Fruit fly (Drosophila melanogaster) whole organism, embryonic: ENCODE measurements around the gene Rpp14a.

Experiments
- Atf6 ChIP-seq: fragments of 200-800 bp; sonication (Bioruptor generic); IDR thresholded peaks from 2 replicates; pipeline ENCODE4 v1.3.6; 2022; ENCODE audit warnings: missing biosample characterization, missing genetic modification characterization
- CG11560 ChIP-seq: fragments of 200-800 bp; sonication (Bioruptor generic); IDR thresholded peaks from 3 replicates; pipeline ENCODE4 v1.3.6; 2022; ENCODE audit warnings: missing biosample characterization, missing genetic modification characterization
- CG12391 ChIP-seq: fragments of 200-800 bp; sonication (Bioruptor generic); optimal IDR thresholded peaks from 3 replicates; lab custom pipeline; 2018; ENCODE audit warnings: missing biosample characterization, mild to moderate bottlenecking, missing genetic modification characterization, moderate library complexity
- CG13424 ChIP-seq: fragments of 200-800 bp; sonication (Bioruptor generic); optimal IDR thresholded peaks from 2 replicates; lab custom pipeline; 2019; ENCODE audit warnings: missing biosample characterization, mild to moderate bottlenecking, missing genetic modification characterization, moderate library complexity
- CG13624 ChIP-seq: fragments of 200-800 bp; sonication (Bioruptor generic); optimal IDR thresholded peaks from 2 replicates; lab custom pipeline; 2016; ENCODE audit warnings: missing biosample characterization, missing genetic modification characterization
- CG17385 ChIP-seq: fragments of 200-800 bp; sonication (Bioruptor generic); optimal IDR thresholded peaks from 3 replicates; lab custom pipeline; 2018; ENCODE audit warnings: missing biosample characterization, mild to moderate bottlenecking, missing genetic modification characterization
- CG17829 ChIP-seq: fragments of 200-800 bp; optimal IDR thresholded peaks from 2 replicates; lab custom pipeline; 2019; ENCODE audit warnings: missing biosample characterization, mild to moderate bottlenecking, missing genetic modification characterization, moderate library complexity
- CG18262 ChIP-seq: fragments of 200-800 bp; optimal IDR thresholded peaks from 3 replicates; lab custom pipeline; 2019; ENCODE audit warnings: missing biosample characterization, mild to moderate bottlenecking, missing genetic modification characterization, moderate library complexity
- CG32532 ChIP-seq: fragments of 200-800 bp; sonication (Bioruptor generic); IDR thresholded peaks from 2 replicates; pipeline ENCODE4 v1.3.6; 2022; ENCODE audit warnings: missing biosample characterization, missing genetic modification characterization
- CG3407 ChIP-seq: fragments of 200-800 bp; sonication (Bioruptor generic); optimal IDR thresholded peaks from 2 replicates; lab custom pipeline; 2018; ENCODE audit warnings: missing biosample characterization, mild to moderate bottlenecking, missing genetic modification characterization
- CG6689 ChIP-seq: fragments of 200-800 bp; sonication (Bioruptor generic); IDR thresholded peaks from 2 replicates; pipeline ENCODE4 v1.3.6; 2022; ENCODE audit warnings: missing biosample characterization, missing genetic modification characterization
- CG7928 ChIP-seq: fragments of 200-800 bp; sonication (Bioruptor generic); optimal IDR thresholded peaks from 2 replicates; lab custom pipeline; 2017; ENCODE audit warnings: missing biosample characterization, mild to moderate bottlenecking, missing genetic modification characterization
- CG9817 ChIP-seq: fragments of 200-800 bp; sonication (Bioruptor generic); optimal IDR thresholded peaks from 2 replicates; lab custom pipeline; 2018; ENCODE audit warnings: missing biosample characterization, mild to moderate bottlenecking, missing genetic modification characterization, moderate library complexity
- CoRest ChIP-seq: fragments of 200-800 bp; sonication (Bioruptor generic); optimal IDR thresholded peaks from 3 replicates; lab custom pipeline; 2018; ENCODE audit warnings: missing biosample characterization, mild to moderate bottlenecking, missing genetic modification characterization, moderate library complexity
- Dek ChIP-seq: fragments of 200-800 bp; sonication (Bioruptor generic); optimal IDR thresholded peaks from 3 replicates; lab custom pipeline; 2019; ENCODE audit warnings: missing biosample characterization, mild to moderate bottlenecking, missing genetic modification characterization, moderate library complexity
- ERR ChIP-seq: fragments of 200-800 bp; sonication (Bioruptor generic); optimal IDR thresholded peaks from 2 replicates; lab custom pipeline; 2016; ENCODE audit warnings: missing biosample characterization, missing genetic modification characterization
- HLH4C ChIP-seq: fragments of 200-800 bp; sonication (Bioruptor generic); IDR thresholded peaks from 3 replicates; pipeline ENCODE4 v1.3.6; 2022; ENCODE audit warnings: missing biosample characterization, missing genetic modification characterization; ENCODE audit not compliant: partially characterized antibody
- HLHmδ ChIP-seq: fragments of 200-800 bp; sonication (Bioruptor generic); optimal IDR thresholded peaks from 2 replicates; lab custom pipeline; 2018; ENCODE audit warnings: missing biosample characterization, mild to moderate bottlenecking, missing genetic modification characterization, moderate library complexity
- Hmx ChIP-seq: fragments of 200-800 bp; sonication (Bioruptor generic); optimal IDR thresholded peaks from 2 replicates; lab custom pipeline; 2016; ENCODE audit warnings: missing biosample characterization, missing genetic modification characterization
- Hr51 ChIP-seq, 2 experiments: fragments of 200-800 bp; sonication (Bioruptor generic); optimal IDR thresholded peaks; 2 replicates in 1 of 2; 3 replicates in 1 of 2; lab custom pipeline; 2016 to 2018; ENCODE audit warnings: missing biosample characterization in 2 of 2, missing genetic modification characterization in 2 of 2, mild to moderate bottlenecking in 1 of 2, moderate library complexity in 1 of 2
- Lim3 ChIP-seq: fragments of 200-800 bp; sonication (Bioruptor generic); IDR thresholded peaks from 2 replicates; pipeline ENCODE4 v1.3.6; 2022; ENCODE audit warnings: missing biosample characterization, missing genetic modification characterization
- Med ChIP-seq: fragments of 200-800 bp; sonication (Bioruptor generic); peaks from one replicate; lab custom pipeline; 2016; ENCODE audit warnings: missing biosample characterization, missing genetic modification characterization, mild to moderate bottlenecking, inconsistent platforms, moderate library complexity
- Meics ChIP-seq: fragments of 200-800 bp; sonication (Bioruptor generic); optimal IDR thresholded peaks from 2 replicates; lab custom pipeline; 2017; ENCODE audit warnings: missing biosample characterization, mild to moderate bottlenecking, missing genetic modification characterization
- Xbp1 ChIP-seq: fragments of 200-800 bp; sonication (Bioruptor generic); optimal IDR thresholded peaks from 3 replicates; lab custom pipeline; 2016; ENCODE audit warnings: missing biosample characterization, mild to moderate bottlenecking, missing genetic modification characterization
- Xrp1 ChIP-seq: fragments of 200-800 bp; sonication (Bioruptor generic); IDR thresholded peaks from 2 replicates; pipeline ENCODE4 v1.3.6; 2022; ENCODE audit warnings: missing biosample characterization, missing genetic modification characterization
- amos ChIP-seq: fragments of 200-800 bp; sonication (Bioruptor generic); IDR thresholded peaks from 2 replicates; pipeline ENCODE4 v1.3.6; 2022; ENCODE audit warnings: missing biosample characterization, missing genetic modification characterization; ENCODE audit not compliant: partially characterized antibody
- ap ChIP-seq: fragments of 200-800 bp; sonication (Bioruptor generic); IDR thresholded peaks from 2 replicates; pipeline ENCODE4 v1.3.6; 2022; ENCODE audit warnings: missing biosample characterization, missing genetic modification characterization
- az2 ChIP-seq: fragments of 200-800 bp; sonication (Bioruptor generic); optimal IDR thresholded peaks from 3 replicates; lab custom pipeline; 2016; ENCODE audit warnings: missing biosample characterization, missing genetic modification characterization
- bsh ChIP-seq, 2 experiments: fragments of 200-800 bp; sonication (Bioruptor generic); optimal IDR thresholded peaks; 2 replicates each; lab custom pipeline; 2017 to 2018; ENCODE audit warnings: mild to moderate bottlenecking in 2 of 2, missing biosample characterization in 2 of 2, missing genetic modification characterization in 2 of 2, moderate library complexity in 1 of 2
- cwo ChIP-seq: fragments of 200-800 bp; sonication (Bioruptor generic); optimal IDR thresholded peaks from 3 replicates; lab custom pipeline; 2017; ENCODE audit warnings: missing biosample characterization, missing genetic modification characterization, mild to moderate bottlenecking, moderate library complexity, missing genetic modification reagents
- dmrt11E ChIP-seq: fragments of 200-800 bp; sonication (Bioruptor generic); optimal IDR thresholded peaks from 3 replicates; lab custom pipeline; 2018; ENCODE audit warnings: missing biosample characterization, mild to moderate bottlenecking, missing genetic modification characterization, moderate library complexity
- dmrt99B ChIP-seq: fragments of 200-800 bp; sonication (Bioruptor generic); optimal IDR thresholded peaks from 2 replicates; lab custom pipeline; 2018; ENCODE audit warnings: missing biosample characterization, mild to moderate bottlenecking, missing genetic modification characterization, moderate library complexity
- eyg ChIP-seq: fragments of 200-800 bp; sonication (Bioruptor generic); optimal IDR thresholded peaks from 3 replicates; lab custom pipeline; 2016; ENCODE audit warnings: missing biosample characterization, missing genetic modification characterization
- fru ChIP-seq: fragments of >200 bp; optimal IDR thresholded peaks from 2 replicates; lab custom pipeline; 2017
- gem ChIP-seq: fragments of 200-800 bp; sonication (Bioruptor generic); optimal IDR thresholded peaks from 2 replicates; lab custom pipeline; 2019; ENCODE audit warnings: missing biosample characterization, mild to moderate bottlenecking, missing genetic modification characterization, moderate library complexity
- hkb ChIP-seq, 2 experiments: fragments of 200-800 bp in 1 of 2; fragments of >200 bp in 1 of 2; sonication (Bioruptor generic) in 1 of 2; IDR thresholded peaks in 1 of 2; optimal IDR thresholded peaks in 1 of 2; 2 replicates each; pipeline versions ENCODE4 v1.3.6 to Lab custom; 2017 to 2022; ENCODE audit warnings: missing biosample characterization in 1 of 2, missing genetic modification characterization in 1 of 2
- lab ChIP-seq: fragments of 200-800 bp; sonication (Bioruptor generic); optimal IDR thresholded peaks from 3 replicates; lab custom pipeline; 2017; ENCODE audit warnings: missing biosample characterization, missing genetic modification characterization, mild to moderate bottlenecking, moderate library complexity, missing genetic modification reagents
- nmo ChIP-seq: fragments of 200-800 bp; sonication (Bioruptor generic); optimal IDR thresholded peaks from 2 replicates; lab custom pipeline; 2018; ENCODE audit warnings: missing biosample characterization, mild to moderate bottlenecking, missing genetic modification characterization, moderate library complexity
- p53 ChIP-seq: fragments of 200-800 bp; sonication (Bioruptor generic); optimal IDR thresholded peaks from 2 replicates; lab custom pipeline; 2016; ENCODE audit warnings: missing biosample characterization, missing genetic modification characterization
- phol ChIP-seq: fragments of 200-800 bp; sonication (Bioruptor generic); optimal IDR thresholded peaks from 3 replicates; lab custom pipeline; 2018; ENCODE audit warnings: missing biosample characterization, mild to moderate bottlenecking, missing genetic modification characterization, moderate library complexity
- prd ChIP-seq, 3 experiments: fragments of >200 bp in 2 of 3; fragments of 200-800 bp in 1 of 3; sonication (Bioruptor generic) in 1 of 3; optimal IDR thresholded peaks in 2 of 3; IDR thresholded peaks in 1 of 3; 2 replicates in 2 of 3; 3 replicates in 1 of 3; pipeline versions ENCODE4 v1.3.6 to Lab custom; 2017 to 2022; ENCODE audit warnings: missing biosample characterization in 1 of 3, missing genetic modification characterization in 1 of 3
- row ChIP-seq: fragments of 200-800 bp; sonication (Bioruptor generic); IDR thresholded peaks from 3 replicates; pipeline ENCODE4 v1.3.6; 2022; ENCODE audit warnings: missing biosample characterization, missing genetic modification characterization
- sisA ChIP-seq: fragments of 200-800 bp; sonication (Bioruptor generic); IDR thresholded peaks from 2 replicates; pipeline ENCODE4 v1.3.6; 2022; ENCODE audit warnings: missing biosample characterization, missing genetic modification characterization
- slp2 ChIP-seq: fragments of 200-800 bp; sonication (Bioruptor generic); optimal IDR thresholded peaks from 2 replicates; lab custom pipeline; 2016; ENCODE audit warnings: missing biosample characterization, missing genetic modification characterization
- stc ChIP-seq: fragments of 200-800 bp; sonication (Bioruptor generic); IDR thresholded peaks from 2 replicates; pipeline ENCODE4 v1.3.6; 2022; ENCODE audit warnings: missing biosample characterization, missing genetic modification characterization
- twi ChIP-seq: fragments of 200-800 bp; optimal IDR thresholded peaks from 2 replicates; lab custom pipeline; 2019; ENCODE audit warnings: missing biosample characterization, mild to moderate bottlenecking, missing genetic modification characterization, moderate library complexity
- unpg ChIP-seq: fragments of 200-800 bp; sonication (Bioruptor generic); optimal IDR thresholded peaks from 3 replicates; lab custom pipeline; 2018; ENCODE audit warnings: missing biosample characterization, mild to moderate bottlenecking, missing genetic modification characterization, moderate library complexity
- zf30C ChIP-seq: fragments of 200-800 bp; sonication (Bioruptor generic); optimal IDR thresholded peaks from 3 replicates; lab custom pipeline; 2018; ENCODE audit warnings: missing biosample characterization, mild to moderate bottlenecking, missing genetic modification characterization

Rpp14a gene

DNA sequence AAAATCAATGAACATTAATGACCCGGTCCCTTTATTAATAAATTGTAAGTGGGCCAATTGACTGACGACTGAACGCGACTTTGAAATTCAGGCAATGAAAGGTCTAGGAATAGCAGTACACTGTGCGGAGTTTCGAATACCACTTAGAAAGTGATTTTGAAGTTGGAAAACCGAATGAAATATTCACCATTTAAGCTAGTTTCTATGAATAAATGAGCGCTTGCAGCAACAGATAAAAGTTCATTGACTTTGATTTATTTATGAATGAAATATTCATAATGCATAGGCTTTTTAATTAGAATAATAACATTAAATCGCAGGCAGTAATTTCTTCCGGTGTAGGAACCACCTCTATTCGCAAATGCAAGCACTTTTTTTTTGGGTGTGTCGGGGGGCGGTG lies 35.6 kb upstream of the Rpp14a start:
- TF ChIP-seq ERR (GFP tag; lab: Kevin White, UChicago): no peak
- peak; percentile 24; the same call in 1 of the 2 replicates for TF ChIP-seq Atf6 (GFP tag; lab: Robert Waterston, UW)
- peak; percentile 13 for TF ChIP-seq lab
- no peak for TF ChIP-seq p53
- TF ChIP-seq CG13624 (GFP tag; lab: Kevin White, UChicago): no peak
- no peak for TF ChIP-seq CG3407 (GFP tag; lab: Kevin White, UChicago)
- peak; percentile 33 for TF ChIP-seq unpg (GFP tag; lab: Kevin White, UChicago)
- TF ChIP-seq hkb (optimal IDR thresholded peaks at IDR 0.05; lab: Kevin White, UChicago): no peak
- no peak for TF ChIP-seq hkb (GFP tag; IDR thresholded peaks at IDR 0.05; lab: Robert Waterston, UW)
- peak; percentile 22 for TF ChIP-seq Med (GFP tag; lab: Kevin White, UChicago)
- no peak for TF ChIP-seq HLH4C (GFP tag; lab: Robert Waterston, UW)
- peak; percentile 29; the same call in 1 of the 2 replicates for TF ChIP-seq sisA
- TF ChIP-seq gem (tag; lab: Kevin White, UChicago): no peak
- peak; percentile 17 for TF ChIP-seq CG9817 (tag; lab: Kevin White, UChicago)
- TF ChIP-seq CG18262 (tag; lab: Kevin White, UChicago): peak; percentile 32
- TF ChIP-seq dmrt99B: peak; percentile 43
- TF ChIP-seq zf30C (GFP tag; lab: Kevin White, UChicago): peak; percentile 33
- peak; percentile 8 for TF ChIP-seq cwo (GFP tag; lab: Kevin White, UChicago)
- peak; percentile 27; the same call in 1 of the 2 replicates for TF ChIP-seq CG32532
- no peak for TF ChIP-seq twi
- no peak for TF ChIP-seq prd (optimal IDR thresholded peaks at IDR 0.05; lab: Kevin White, UChicago)
- peak; percentile 47; the same call in 1 of the 3 replicates for TF ChIP-seq prd (GFP tag; IDR thresholded peaks at IDR 0.05; lab: Robert Waterston, UW)
- peak; percentile 8 for TF ChIP-seq Dek (tag; lab: Kevin White, UChicago)
- TF ChIP-seq CG12391: peak; percentile 30
- no peak for TF ChIP-seq HLHmδ (GFP tag; lab: Kevin White, UChicago)
- TF ChIP-seq dmrt11E: peak; percentile 1
- peak; percentile 58 for TF ChIP-seq row (GFP tag; lab: Robert Waterston, UW)
- no peak for TF ChIP-seq CG11560
- TF ChIP-seq CG6689: peak; percentile 44; the same call in 1 of the 2 replicates
- TF ChIP-seq ap (GFP tag; lab: Robert Waterston, UW): 0 out of 2 replicates have a peak, but pooled peaks have one; percentile 8
- peak; percentile 6 for TF ChIP-seq CoRest (tag; lab: Kevin White, UChicago)
- TF ChIP-seq Xbp1 (GFP tag; lab: Kevin White, UChicago): peak; percentile 29
- peak; percentile 9; the same call in 1 of the 2 replicates for TF ChIP-seq stc
- no peak for TF ChIP-seq slp2 (GFP tag; lab: Kevin White, UChicago)
- TF ChIP-seq Meics: peak; percentile 37
- peak; percentile 12 for TF ChIP-seq nmo (GFP tag; lab: Kevin White, UChicago)
- no peak for TF ChIP-seq fru (lab: Kevin White, UChicago)
- no peak for TF ChIP-seq eyg (GFP tag; lab: Kevin White, UChicago)
- no peak for TF ChIP-seq CG7928
- TF ChIP-seq Hmx (GFP tag; lab: Kevin White, UChicago): no peak
- TF ChIP-seq phol (tag; lab: Kevin White, UChicago): peak; percentile 30
- TF ChIP-seq Lim3: no peak
- TF ChIP-seq az2 (GFP tag; lab: Kevin White, UChicago): peak; percentile 3
- no peak for TF ChIP-seq amos (GFP tag; lab: Robert Waterston, UW)
- peak; percentile 48; the same call in 1 of the 2 replicates for TF ChIP-seq Xrp1 (GFP tag; lab: Robert Waterston, UW)
- TF ChIP-seq bsh (GFP tag; optimal IDR thresholded peaks at IDR 0.05; lab: Kevin White, UChicago): peak in 1 of 2 experiments; percentile 29
- TF ChIP-seq CG17829 (tag; lab: Kevin White, UChicago): peak; percentile 18
- TF ChIP-seq CG13424 (tag; lab: Kevin White, UChicago): peak; percentile 16
- TF ChIP-seq CG17385 (GFP tag; lab: Kevin White, UChicago): no peak
- TF ChIP-seq Hr51 (GFP tag; optimal IDR thresholded peaks at IDR 0.05; lab: Kevin White, UChicago): peak in 1 of 2 experiments; percentile 50
